Worm (Caenorhabditis elegans) whole organism, L4 larva: ENCODE results near the gene trpp-3.
A peak's percentile ranks its signal among the peaks of the same experiment; 100 is the strongest.

Experiments
- D1046.2 ChIP-seq: fragments of 200-800 bp; sonication (Bioruptor generic); IDR thresholded peaks from 2 replicates; pipeline ENCODE4 v1.3.6; 2022; ENCODE audit warnings: missing genetic modification characterization, missing compliant biosample characterization
- F10B5.3 ChIP-seq: sonication (generic microtip); optimal IDR thresholded peaks from 2 replicates; lab custom pipeline; 2016; ENCODE audit warnings: mild to moderate bottlenecking, missing genetic modification characterization, missing compliant biosample characterization
- F26F4.8 ChIP-seq: fragments of 200-800 bp; sonication (Bioruptor generic); conservative IDR thresholded peaks from 2 replicates; pipeline ENCODE4 v1.3.6; 2022; ENCODE audit warnings: missing genetic modification characterization, missing compliant biosample characterization
- F49E8.2 ChIP-seq: sonication (generic microtip); optimal IDR thresholded peaks from 2 replicates; lab custom pipeline; 2016; ENCODE audit warnings: missing compliant biosample characterization, mild to moderate bottlenecking, missing genetic modification characterization, borderline replicate concordance
- R02D3.7 ChIP-seq: fragments of 150-350 bp; sonication (generic microtip); optimal IDR thresholded peaks from 3 replicates; lab custom pipeline; 2014; ENCODE audit warnings: missing biosample characterization, missing genetic modification characterization
- T20F7.1 ChIP-seq: fragments of 200-800 bp; sonication (Bioruptor generic); optimal IDR thresholded peaks from 2 replicates; lab custom pipeline; 2018; ENCODE audit warnings: mild to moderate bottlenecking, missing genetic modification characterization, missing compliant biosample characterization
- Y5F2A.4 ChIP-seq: fragments of 200-800 bp; sonication (Bioruptor generic); optimal IDR thresholded peaks from 2 replicates; lab custom pipeline; 2018; ENCODE audit warnings: mild to moderate bottlenecking, missing genetic modification characterization, missing compliant biosample characterization
- aha-1 ChIP-seq: fragments of 150-350 bp; peaks from one replicate; lab custom pipeline; 2014; ENCODE audit warnings: missing biosample characterization, missing genetic modification characterization
- arid-1 ChIP-seq: fragments of 200-800 bp; sonication (Bioruptor generic); conservative IDR thresholded peaks from 2 replicates; pipeline ENCODE4 v1.3.6; 2022; ENCODE audit warnings: missing genetic modification reagents, missing genetic modification characterization, missing compliant biosample characterization
- attf-4 ChIP-seq: sonication (generic microtip); optimal IDR thresholded peaks from 3 replicates; lab custom pipeline; 2017; ENCODE audit warnings: missing biosample characterization, missing genetic modification characterization
- ceh-28 ChIP-seq: fragments of 150-350 bp; optimal IDR thresholded peaks from 2 replicates; lab custom pipeline; 2014; ENCODE audit warnings: missing biosample characterization, missing genetic modification reagents, missing genetic modification characterization
- daf-16 ChIP-seq, 3 experiments: sonication (generic microtip); optimal IDR thresholded peaks; 2 replicates each; lab custom pipeline; 2016 to 2017; ENCODE audit warnings: missing genetic modification characterization in 3 of 3, missing genetic modification reagents in 3 of 3, mild to moderate bottlenecking in 2 of 3, missing compliant biosample characterization in 2 of 3, missing biosample characterization in 1 of 3, moderate library complexity in 1 of 3
- dmd-8 ChIP-seq: fragments of 200-800 bp; sonication (Bioruptor generic); IDR thresholded peaks from 2 replicates; pipeline ENCODE4 v1.3.6; 2022; ENCODE audit warnings: missing genetic modification characterization, missing compliant biosample characterization
- dmd-9 ChIP-seq: fragments of 200-800 bp; sonication (Bioruptor generic); IDR thresholded peaks from 2 replicates; pipeline ENCODE4 v1.3.6; 2022; ENCODE audit warnings: missing genetic modification reagents, missing genetic modification characterization, missing compliant biosample characterization
- dve-1 ChIP-seq: sonication (generic microtip); optimal IDR thresholded peaks from 2 replicates; lab custom pipeline; 2017; ENCODE audit warnings: antibody characterized with exemption, mild to moderate bottlenecking, missing genetic modification characterization, missing compliant biosample characterization; ENCODE audit not compliant: insufficient read depth
- egl-43 ChIP-seq: fragments of 200-800 bp; sonication (Bioruptor generic); IDR thresholded peaks from 2 replicates; pipeline ENCODE4 v1.3.6; 2022; ENCODE audit warnings: missing genetic modification reagents, missing genetic modification characterization, missing compliant biosample characterization
- fkh-10 ChIP-seq: fragments of 150-350 bp; optimal IDR thresholded peaks from 2 replicates; lab custom pipeline; 2014; ENCODE audit warnings: missing biosample characterization, missing genetic modification reagents, missing genetic modification characterization
- fos-1 ChIP-seq: fragments of 150-350 bp; optimal IDR thresholded peaks from 2 replicates; lab custom pipeline; 2014; ENCODE audit warnings: missing biosample characterization, missing genetic modification characterization
- hmg-1.1 ChIP-seq: fragments of 200-800 bp; sonication (Bioruptor generic); IDR thresholded peaks from 2 replicates; pipeline ENCODE4 v1.3.6; 2022; ENCODE audit warnings: missing genetic modification reagents, missing genetic modification characterization, missing compliant biosample characterization
- jun-1 ChIP-seq: fragments of 150-350 bp; optimal IDR thresholded peaks from 2 replicates; lab custom pipeline; 2014; ENCODE audit warnings: missing biosample characterization, missing genetic modification reagents, missing genetic modification characterization
- lin-1 ChIP-seq: fragments of 200-800 bp; sonication (Bioruptor generic); IDR thresholded peaks from 2 replicates; pipeline ENCODE4 v1.3.6; 2022; ENCODE audit warnings: missing genetic modification reagents, missing genetic modification characterization, missing compliant biosample characterization
- lin-15B ChIP-seq: fragments of 150-350 bp; sonication (generic microtip); optimal IDR thresholded peaks from 3 replicates; lab custom pipeline; 2014; ENCODE audit warnings: missing biosample characterization, missing genetic modification characterization
- lir-3 ChIP-seq: sonication (generic microtip); optimal IDR thresholded peaks from 2 replicates; lab custom pipeline; 2016; ENCODE audit warnings: mild to moderate bottlenecking, missing genetic modification characterization, missing compliant biosample characterization
- mdt-29 ChIP-seq: fragments of 200-800 bp; sonication (Bioruptor generic); IDR thresholded peaks from 2 replicates; pipeline ENCODE4 v1.3.6; 2022; ENCODE audit warnings: missing genetic modification reagents, missing genetic modification characterization, missing compliant biosample characterization
- mes-2 ChIP-seq: sonication (generic microtip); optimal IDR thresholded peaks from 2 replicates; lab custom pipeline; 2016; ENCODE audit warnings: missing genotype, mild to moderate bottlenecking, missing genetic modification characterization, missing compliant biosample characterization; ENCODE audit not compliant: poor library complexity, severe bottlenecking
- nhr-10 ChIP-seq: fragments of 150-350 bp; optimal IDR thresholded peaks from 2 replicates; lab custom pipeline; 2014; ENCODE audit warnings: missing biosample characterization, missing genetic modification characterization
- nhr-111 ChIP-seq: fragments of 200-800 bp; sonication (Bioruptor generic); optimal IDR thresholded peaks from 2 replicates; lab custom pipeline; 2018; ENCODE audit warnings: mild to moderate bottlenecking, missing genetic modification characterization, missing compliant biosample characterization
- nhr-25 ChIP-seq: sonication (generic microtip); optimal IDR thresholded peaks from 2 replicates; lab custom pipeline; 2017; ENCODE audit warnings: missing genetic modification characterization, mild to moderate bottlenecking, missing compliant biosample characterization, antibody characterized with exemption, moderate library complexity, borderline replicate concordance; ENCODE audit not compliant: insufficient read depth
- nhr-41 ChIP-seq: fragments of 200-800 bp; sonication (Bioruptor generic); IDR thresholded peaks from 2 replicates; pipeline ENCODE4 v1.3.6; 2022; ENCODE audit warnings: missing genetic modification reagents, missing genetic modification characterization, missing compliant biosample characterization
- nhr-76 ChIP-seq: fragments of 150-350 bp; optimal IDR thresholded peaks from 2 replicates; lab custom pipeline; 2014; ENCODE audit warnings: missing biosample characterization, missing genetic modification characterization
- nhr-77 ChIP-seq: fragments of 150-350 bp; optimal IDR thresholded peaks from 2 replicates; lab custom pipeline; 2014; ENCODE audit warnings: missing biosample characterization, missing genetic modification characterization
- pha-4 ChIP-seq, 2 experiments: fragments of 150-350 bp in 1 of 2; fragments of 200-800 bp in 1 of 2; sonication (Bioruptor generic) in 1 of 2; IDR thresholded peaks in 1 of 2; optimal IDR thresholded peaks in 1 of 2; 2 replicates each; pipeline versions ENCODE4 v1.3.6 to Lab custom; 2014 to 2022; ENCODE audit warnings: missing genetic modification characterization in 2 of 2, missing genetic modification reagents in 2 of 2, missing biosample characterization in 1 of 2, missing compliant biosample characterization in 1 of 2
- saeg-2 ChIP-seq: fragments of 200-800 bp; sonication (Bioruptor generic); IDR thresholded peaks from 2 replicates; pipeline ENCODE4 v1.3.6; 2022; ENCODE audit warnings: missing genetic modification reagents, missing genetic modification characterization, missing compliant biosample characterization
- sdz-12 ChIP-seq: fragments of 200-800 bp; sonication (Bioruptor generic); optimal IDR thresholded peaks from 2 replicates; lab custom pipeline; 2018; ENCODE audit warnings: mild to moderate bottlenecking, missing genetic modification characterization, missing compliant biosample characterization
- set-16 ChIP-seq: fragments of 200-800 bp; sonication (Bioruptor generic); IDR thresholded peaks from 2 replicates; pipeline ENCODE4 v1.3.6; 2022; ENCODE audit warnings: missing genetic modification reagents, missing genetic modification characterization, missing compliant biosample characterization
- skn-1 ChIP-seq: fragments of 150-350 bp; optimal IDR thresholded peaks from 2 replicates; lab custom pipeline; 2014; ENCODE audit warnings: missing biosample characterization, missing genetic modification characterization
- spr-1 ChIP-seq: sonication (generic microtip); optimal IDR thresholded peaks from 2 replicates; lab custom pipeline; 2016; ENCODE audit warnings: mild to moderate bottlenecking, missing genetic modification characterization, missing compliant biosample characterization
- vab-7 ChIP-seq: fragments of 200-800 bp; sonication (Bioruptor generic); IDR thresholded peaks from 2 replicates; pipeline ENCODE4 v1.3.6; 2022; ENCODE audit warnings: missing genetic modification reagents, missing genetic modification characterization, missing compliant biosample characterization
- zag-1 ChIP-seq: fragments of 150-350 bp; optimal IDR thresholded peaks from 2 replicates; lab custom pipeline; 2014; ENCODE audit warnings: missing biosample characterization, missing genetic modification characterization
- zfp-2 ChIP-seq: sonication (generic microtip); optimal IDR thresholded peaks from 2 replicates; lab custom pipeline; 2016; ENCODE audit warnings: mild to moderate bottlenecking, missing genetic modification characterization, missing compliant biosample characterization
- ztf-11 ChIP-seq: fragments of 150-350 bp; optimal IDR thresholded peaks from 2 replicates; lab custom pipeline; 2014; ENCODE audit warnings: missing biosample characterization, missing genetic modification characterization

Gene trpp-3

DNA sequence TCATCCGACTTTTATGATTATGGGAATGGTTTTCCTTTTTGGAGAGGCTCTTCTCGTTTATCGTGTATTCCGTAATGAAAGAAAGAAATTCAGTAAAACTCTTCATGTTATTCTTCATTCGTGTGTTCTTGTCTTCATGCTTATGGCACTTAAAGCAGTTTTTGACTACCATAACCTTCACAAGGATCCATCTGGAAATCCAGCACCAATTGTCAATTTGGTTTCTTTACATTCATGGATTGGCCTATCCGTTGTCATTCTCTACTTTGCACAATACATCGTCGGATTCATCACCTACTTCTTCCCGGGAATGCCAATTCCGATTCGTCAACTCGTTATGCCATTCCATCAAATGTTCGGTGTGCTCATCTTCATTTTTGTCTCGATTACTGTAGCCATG is 13.7 kb upstream of the trpp-3 start:
- TF ChIP-seq pha-4 (GFP tag; IDR thresholded peaks at IDR 0.05; lab: Robert Waterston, UW) (no peak), pha-4 (tag; optimal IDR thresholded peaks at IDR 0.05; lab: Kevin White, UChicago) (no peak), dmd-8 (no peak), aha-1 (tag; lab: Kevin White, UChicago) (peak; percentile 95)

DNA sequence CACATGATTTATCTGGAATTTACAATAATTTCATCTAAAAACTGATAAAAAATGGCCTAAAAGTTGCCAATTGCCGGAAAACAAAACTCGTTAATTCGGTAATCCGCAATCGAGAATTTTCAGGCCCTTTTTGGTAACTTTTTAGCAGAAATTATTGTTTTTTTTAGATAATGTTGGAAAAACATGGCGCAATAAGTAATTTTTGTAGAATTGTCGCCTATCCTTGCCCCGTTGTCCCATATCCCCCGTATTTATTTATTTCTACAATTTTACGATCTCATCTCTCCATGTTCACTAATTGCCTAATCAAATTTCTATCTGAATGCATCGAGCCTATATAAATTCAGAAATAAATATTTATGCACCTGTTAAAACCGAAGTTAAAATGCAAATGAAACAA is 12.3 kb upstream of the trpp-3 start:
- TF ChIP-seq spr-1, result no peak
- 0 out of 2 replicates have a peak, but pooled peaks have one; percentile 19 for TF ChIP-seq hmg-1.1 (GFP tag; lab: Robert Waterston, UW)

ce11 chrIII:9513569-9513968 is 11.8 kb upstream of the trpp-3 start, which contains the start of gene F55H2.8:
TSS of gene F55H2.8 (plus strand) at chrIII:9513869.
- TF ChIP-seq nhr-41 (GFP tag; lab: Robert Waterston, UW) (no peak), egl-43 (GFP tag; lab: Robert Waterston, UW) (no peak), vab-7 (GFP tag; lab: Robert Waterston, UW) (no peak), lin-15B (no peak), dve-1 (tag; lab: Kevin White, UChicago) (no peak), F49E8.2 (tag; lab: Kevin White, UChicago) (no peak), dmd-9 (GFP tag; lab: Robert Waterston, UW) (no peak), T20F7.1 (GFP tag; lab: Kevin White, UChicago) (no peak), nhr-10 (tag; lab: Kevin White, UChicago) (no peak), fkh-10 (GFP tag; lab: Kevin White, UChicago) (no peak), D1046.2 (GFP tag; lab: Robert Waterston, UW) (no peak), skn-1 (tag; lab: Kevin White, UChicago) (no peak), set-16 (GFP tag; lab: Robert Waterston, UW) (no peak), F10B5.3 (tag; lab: Kevin White, UChicago) (no peak), zag-1 (tag; lab: Kevin White, UChicago) (no peak), F26F4.8 (GFP tag; lab: Robert Waterston, UW) (no peak), nhr-25 (tag; lab: Kevin White, UChicago) (no peak), mes-2 (tag; lab: Kevin White, UChicago) (no peak)

DNA sequence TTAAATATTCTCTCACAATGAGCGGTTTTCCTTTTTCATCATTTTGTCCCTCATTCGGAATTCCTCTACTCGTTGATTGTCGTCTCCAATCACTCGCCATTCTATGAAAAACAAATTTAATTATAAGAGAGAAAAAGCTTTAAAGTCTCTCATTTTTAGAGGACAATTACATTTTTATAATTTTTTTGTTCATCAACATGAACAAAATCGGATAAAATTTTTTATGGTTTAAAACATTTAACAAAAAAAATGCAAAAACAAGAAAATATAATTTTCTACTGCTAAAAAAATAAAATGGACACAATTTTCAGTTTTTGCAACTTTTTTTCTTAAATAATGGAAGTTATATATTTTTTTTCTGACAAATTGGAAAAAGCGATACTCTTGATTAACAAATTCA is 9.2 kb upstream of the trpp-3 start, which contains the start of gene F55H2.7:
F55H2.7 (minus strand) TSS at position 101 of the 400 bp plus-strand sequence.
- TF ChIP-seq R02D3.7 (tag; lab: Kevin White, UChicago) (no peak), daf-16 (GFP tag; optimal IDR thresholded peaks at IDR 0.05; lab: Kevin White, UChicago) (no peak), daf-16 (tag; optimal IDR thresholded peaks at IDR 0.05; lab: Kevin White, UChicago) (peak; percentile 5)

ce11 chrIII:9521410-9522090 is 3.8 kb upstream of the trpp-3 start, which contains the start of the genes clu-1 and prp-40:
TSS of gene clu-1 (minus strand) at chrIII:9521460.
TSS of gene prp-40 (plus strand) at chrIII:9522075.
- TF ChIP-seq arid-1 (peak; percentile 58; the same call in 1 of the 2 replicates), dve-1 (tag; lab: Kevin White, UChicago) (peak; percentile 90), mdt-29 (GFP tag; lab: Robert Waterston, UW) (no peak), jun-1 (tag; lab: Kevin White, UChicago) (peak; percentile 45), zfp-2 (tag; lab: Kevin White, UChicago) (no peak), saeg-2 (no peak), nhr-77 (tag; lab: Kevin White, UChicago) (peak; percentile 78), fos-1 (tag; lab: Kevin White, UChicago) (no peak), ceh-28 (tag; lab: Kevin White, UChicago) (no peak), nhr-25 (tag; lab: Kevin White, UChicago) (peak; percentile 49), attf-4 (tag; lab: Kevin White, UChicago) (no peak), D1046.2 (GFP tag; lab: Robert Waterston, UW) (no peak), Y5F2A.4 (GFP tag; lab: Kevin White, UChicago) (no peak), dmd-9 (GFP tag; lab: Robert Waterston, UW) (no peak), mes-2 (tag; lab: Kevin White, UChicago) (peak; percentile 93), lir-3 (no peak), nhr-76 (no peak), nhr-111 (GFP tag; lab: Kevin White, UChicago) (no peak), lin-1 (no peak), sdz-12 (GFP tag; lab: Kevin White, UChicago) (no peak), F10B5.3 (tag; lab: Kevin White, UChicago) (peak; percentile 36), ztf-11 (no peak)
